Worm (Caenorhabditis elegans): ENCODE measurements around the gene kle-2.

ce11 chrIII:7900733-7901132, 40.8 kb upstream of the kle-2 start, which contains the start of gene best-24:
- TF ChIP-seq nhr-237 (tag; optimal IDR thresholded peaks at IDR 0.05), result no peak
- TF ChIP-seq nhr-11 (tag; optimal IDR thresholded peaks at IDR 0.05), result no peak
- no peak for TF ChIP-seq lsy-12 (tag; optimal IDR thresholded peaks at IDR 0.05)
- TF ChIP-seq ztf-11 (tag; optimal IDR thresholded peaks at IDR 0.05), result no peak
- TF ChIP-seq unc-62 (GFP tag; optimal IDR thresholded peaks at IDR 0.05), result no peak
- TF ChIP-seq aly-2 (tag; optimal IDR thresholded peaks at IDR 0.05), result no peak
- no peak for TF ChIP-seq pha-4 (tag; optimal IDR thresholded peaks at IDR 0.05)
- no peak for TF ChIP-seq snpc-4 (tag; optimal IDR thresholded peaks at IDR 0.05)
